Worm (Caenorhabditis elegans) whole organism, mixed stage, embryonic: ENCODE measurements around the gene ZK686.2.

Source experiments
- M03D4.4 ChIP-seq: sonication (generic microtip); optimal IDR thresholded peaks from 2 replicates; lab custom pipeline; 2017; ENCODE audit warnings: mild to moderate bottlenecking, missing genetic modification characterization, missing compliant biosample characterization
- bed-3 ChIP-seq: fragments of 200-800 bp; sonication (Bioruptor generic); optimal IDR thresholded peaks from 3 replicates; lab custom pipeline; 2018; ENCODE audit warnings: mild to moderate bottlenecking, missing genetic modification characterization, moderate library complexity, missing compliant biosample characterization
- blmp-1 ChIP-seq: fragments of 150-350 bp; optimal IDR thresholded peaks from 2 replicates; lab custom pipeline; 2014; ENCODE audit warnings: missing biosample characterization, missing genetic modification characterization
- ceh-39 ChIP-seq: fragments of 150-350 bp; optimal IDR thresholded peaks from 2 replicates; lab custom pipeline; 2014; ENCODE audit warnings: missing biosample characterization, missing genetic modification characterization
- ceh-43 ChIP-seq: fragments of 200-800 bp; sonication (Bioruptor generic); optimal IDR thresholded peaks from 2 replicates; lab custom pipeline; 2018; ENCODE audit warnings: mild to moderate bottlenecking, missing genetic modification characterization, moderate library complexity, missing compliant biosample characterization
- ceh-83 ChIP-seq: fragments of 200-800 bp; sonication (Bioruptor generic); optimal IDR thresholded peaks from 2 replicates; lab custom pipeline; 2018; ENCODE audit warnings: mild to moderate bottlenecking, missing genetic modification characterization, missing compliant biosample characterization
- ces-1 ChIP-seq: fragments of 150-350 bp; optimal IDR thresholded peaks from 2 replicates; lab custom pipeline; 2014; ENCODE audit warnings: missing biosample characterization, missing genetic modification reagents, missing genetic modification characterization
- cnd-1 ChIP-seq: fragments of 200-800 bp; sonication (Bioruptor generic); optimal IDR thresholded peaks from 2 replicates; lab custom pipeline; 2018; ENCODE audit warnings: mild to moderate bottlenecking, missing genetic modification characterization, missing compliant biosample characterization
- drap-1 ChIP-seq: fragments of 200-800 bp; sonication (Bioruptor generic); optimal IDR thresholded peaks from 3 replicates; lab custom pipeline; 2018; ENCODE audit warnings: mild to moderate bottlenecking, missing genetic modification characterization, missing compliant biosample characterization
- elt-1 ChIP-seq: sonication (generic microtip); optimal IDR thresholded peaks from 2 replicates; lab custom pipeline; 2017; ENCODE audit warnings: missing genetic modification characterization, mild to moderate bottlenecking, missing compliant biosample characterization, antibody characterized with exemption, moderate library complexity, borderline replicate concordance; ENCODE audit not compliant: insufficient read depth
- flh-1 ChIP-seq: fragments of 200-800 bp; sonication (Bioruptor generic); optimal IDR thresholded peaks from 2 replicates; lab custom pipeline; 2018; ENCODE audit warnings: mild to moderate bottlenecking, missing genetic modification characterization, moderate library complexity, missing compliant biosample characterization
- ham-2 ChIP-seq: fragments of 200-800 bp; sonication (Bioruptor generic); optimal IDR thresholded peaks from 2 replicates; lab custom pipeline; 2018; ENCODE audit warnings: mild to moderate bottlenecking, missing genetic modification characterization, missing compliant biosample characterization
- hlh-1 ChIP-seq: fragments of 150-350 bp; optimal IDR thresholded peaks from 2 replicates; lab custom pipeline; 2014; ENCODE audit warnings: missing biosample characterization, missing genetic modification reagents, missing genetic modification characterization
- lin-13 ChIP-seq: fragments of 150-350 bp; optimal IDR thresholded peaks from 2 replicates; lab custom pipeline; 2014; ENCODE audit warnings: missing biosample characterization, missing genetic modification characterization
- lin-32 ChIP-seq: fragments of 200-800 bp; sonication (Bioruptor generic); optimal IDR thresholded peaks from 2 replicates; lab custom pipeline; 2018; ENCODE audit warnings: mild to moderate bottlenecking, missing genetic modification characterization, missing compliant biosample characterization
- lsy-2 ChIP-seq: fragments of 150-350 bp; optimal IDR thresholded peaks from 2 replicates; lab custom pipeline; 2014; ENCODE audit warnings: missing biosample characterization, missing genetic modification characterization
- mab-5 ChIP-seq: fragments of 150-350 bp; optimal IDR thresholded peaks from 2 replicates; lab custom pipeline; 2014; ENCODE audit warnings: missing biosample characterization, missing genetic modification characterization
- mep-1 ChIP-seq: fragments of 150-350 bp; optimal IDR thresholded peaks from 2 replicates; lab custom pipeline; 2017; ENCODE audit warnings: missing biosample characterization, missing genetic modification reagents, missing genetic modification characterization, inconsistent platforms
- mls-2 ChIP-seq: sonication (generic microtip); optimal IDR thresholded peaks from 2 replicates; lab custom pipeline; 2016; ENCODE audit warnings: mild to moderate bottlenecking, missing genetic modification characterization, moderate library complexity, missing compliant biosample characterization
- nhr-12 ChIP-seq: fragments of 150-350 bp; optimal IDR thresholded peaks from 2 replicates; lab custom pipeline; 2014; ENCODE audit warnings: missing biosample characterization, missing genetic modification characterization
- nhr-2 ChIP-seq: fragments of 150-350 bp; optimal IDR thresholded peaks from 2 replicates; lab custom pipeline; 2014; ENCODE audit warnings: missing biosample characterization, missing genetic modification characterization
- nhr-237 ChIP-seq: fragments of 150-350 bp; optimal IDR thresholded peaks from 2 replicates; lab custom pipeline; 2014; ENCODE audit warnings: missing biosample characterization, missing genetic modification characterization
- nhr-28 ChIP-seq: fragments of 150-350 bp; optimal IDR thresholded peaks from 2 replicates; lab custom pipeline; 2014; ENCODE audit warnings: missing biosample characterization, missing genetic modification characterization
- nhr-76 ChIP-seq: sonication (generic microtip); optimal IDR thresholded peaks from 2 replicates; lab custom pipeline; 2017; ENCODE audit warnings: missing biosample characterization, missing genetic modification characterization
- pha-4 ChIP-seq: fragments of 150-350 bp; optimal IDR thresholded peaks from 2 replicates; lab custom pipeline; 2018; ENCODE audit warnings: missing biosample characterization, missing genetic modification reagents, missing genetic modification characterization
- sptf-1 ChIP-seq: sonication (generic microtip); optimal IDR thresholded peaks from 2 replicates; lab custom pipeline; 2017; ENCODE audit warnings: mild to moderate bottlenecking, missing genetic modification characterization, moderate library complexity, missing compliant biosample characterization
- tbx-8 ChIP-seq: fragments of 200-800 bp; sonication (Bioruptor generic); optimal IDR thresholded peaks from 2 replicates; lab custom pipeline; 2018; ENCODE audit warnings: mild to moderate bottlenecking, missing genetic modification characterization, moderate library complexity, missing compliant biosample characterization
- unc-120 ChIP-seq: sonication (generic microtip); optimal IDR thresholded peaks from 2 replicates; lab custom pipeline; 2017; ENCODE audit warnings: missing genetic modification characterization, missing compliant biosample characterization; ENCODE audit not compliant: poor library complexity, severe bottlenecking
- unc-62 ChIP-seq: fragments of 150-350 bp; optimal IDR thresholded peaks from 2 replicates; lab custom pipeline; 2014; ENCODE audit warnings: missing biosample characterization, missing genetic modification reagents, missing genetic modification characterization
- zip-8 ChIP-seq: fragments of 150-350 bp; optimal IDR thresholded peaks from 2 replicates; lab custom pipeline; 2014; ENCODE audit warnings: missing biosample characterization, missing genetic modification characterization
- ztf-11 ChIP-seq: fragments of 150-350 bp; optimal IDR thresholded peaks from 2 replicates; lab custom pipeline; 2014; ENCODE audit warnings: missing biosample characterization, missing genetic modification characterization

ZK686.2 gene

ce11 chrIII:7792209-7792608 is 26.4 kb upstream of the ZK686.2 start:
- TF ChIP-seq mls-2 (tag; lab: Kevin White, UChicago) (no peak), elt-1 (tag; lab: Kevin White, UChicago) (no peak), sptf-1 (tag; lab: Kevin White, UChicago) (no peak), lin-32 (GFP tag; lab: Kevin White, UChicago) (no peak), ham-2 (GFP tag; lab: Kevin White, UChicago) (no peak), bed-3 (GFP tag; lab: Kevin White, UChicago) (no peak), lsy-2 (peak; percentile 83), ces-1 (GFP tag; lab: Kevin White, UChicago) (no peak)

- TF ChIP-seq mab-5: peak; percentile 51
- no peak for TF ChIP-seq nhr-76 (tag; lab: Kevin White, UChicago)
- peak; percentile 63 for TF ChIP-seq unc-62 (GFP tag; lab: Kevin White, UChicago)
- no peak for TF ChIP-seq zip-8 (tag; lab: Kevin White, UChicago)
- peak; percentile 59 for TF ChIP-seq lsy-2
Measured at ce11 chrIII:7790522-7790921, 24.7 kb upstream of the ZK686.2 start.

ce11 chrIII:7788410-7788809 is 22.6 kb upstream of the ZK686.2 start:
- peak; percentile 76 for TF ChIP-seq mab-5
- no peak for TF ChIP-seq pha-4 (tag; lab: Kevin White, UChicago)
- no peak for TF ChIP-seq nhr-28 (tag; lab: Kevin White, UChicago)

ce11 chrIII:7784201-7784600 is 18.3 kb upstream of the ZK686.2 start:
- TF ChIP-seq unc-62 (GFP tag; lab: Kevin White, UChicago) (peak; percentile 56), nhr-2 (tag; lab: Kevin White, UChicago) (no peak), mls-2 (tag; lab: Kevin White, UChicago) (no peak), bed-3 (GFP tag; lab: Kevin White, UChicago) (no peak), mab-5 (peak; percentile 100), unc-120 (tag; lab: Kevin White, UChicago) (peak; percentile 11), tbx-8 (GFP tag; lab: Kevin White, UChicago) (no peak), lsy-2 (peak; percentile 25), mep-1 (no peak)

- TF ChIP-seq ceh-83 (GFP tag; lab: Kevin White, UChicago): no peak
- TF ChIP-seq nhr-76 (tag; lab: Kevin White, UChicago): no peak
- no peak for TF ChIP-seq drap-1 (GFP tag; lab: Kevin White, UChicago)
- TF ChIP-seq nhr-2 (tag; lab: Kevin White, UChicago): no peak
- TF ChIP-seq cnd-1 (tag; lab: Kevin White, UChicago): no peak
- no peak for TF ChIP-seq mep-1
- no peak for TF ChIP-seq ces-1 (GFP tag; lab: Kevin White, UChicago)
- TF ChIP-seq mab-5: no peak
- no peak for TF ChIP-seq unc-120 (tag; lab: Kevin White, UChicago)
- no peak for TF ChIP-seq flh-1 (GFP tag; lab: Kevin White, UChicago)
- TF ChIP-seq M03D4.4 (tag; lab: Kevin White, UChicago): no peak
- no peak for TF ChIP-seq ceh-39 (tag; lab: Kevin White, UChicago)
- no peak for TF ChIP-seq nhr-12 (tag; lab: Kevin White, UChicago)
- TF ChIP-seq tbx-8 (GFP tag; lab: Kevin White, UChicago): no peak
- no peak for TF ChIP-seq zip-8 (tag; lab: Kevin White, UChicago)
- no peak for TF ChIP-seq lin-32 (GFP tag; lab: Kevin White, UChicago)
- TF ChIP-seq unc-62 (GFP tag; lab: Kevin White, UChicago): no peak
Measured at ce11 chrIII:7783354-7783753, 17.5 kb upstream of the ZK686.2 start, which contains the start of gene mab-5. mab-5 (minus strand) TSS chrIII:7783454.

ce11 chrIII:7780566-7781238 is 14.8 kb upstream of the ZK686.2 start:
- TF ChIP-seq unc-62 (GFP tag; lab: Kevin White, UChicago) (peak; percentile 92), cnd-1 (tag; lab: Kevin White, UChicago) (no peak), ztf-11 (tag; lab: Kevin White, UChicago) (no peak), blmp-1 (tag; lab: Kevin White, UChicago) (no peak), zip-8 (tag; lab: Kevin White, UChicago) (no peak), lin-13 (no peak), ces-1 (GFP tag; lab: Kevin White, UChicago) (no peak), flh-1 (GFP tag; lab: Kevin White, UChicago) (no peak), ceh-83 (GFP tag; lab: Kevin White, UChicago) (no peak), nhr-76 (tag; lab: Kevin White, UChicago) (no peak), ceh-39 (tag; lab: Kevin White, UChicago) (no peak), unc-120 (tag; lab: Kevin White, UChicago) (peak; percentile 27), hlh-1 (tag; lab: Kevin White, UChicago) (peak; percentile 84), nhr-237 (tag; lab: Kevin White, UChicago) (no peak), pha-4 (tag; lab: Kevin White, UChicago) (no peak), mep-1 (no peak), nhr-12 (tag; lab: Kevin White, UChicago) (no peak), nhr-2 (tag; lab: Kevin White, UChicago) (peak; percentile 12), lsy-2 (no peak), mab-5 (peak; percentile 95), ceh-43 (no peak), M03D4.4 (tag; lab: Kevin White, UChicago) (no peak)
